Worm (Caenorhabditis elegans): ENCODE results near the gene F39C12.1.

F39C12.1 gene

DNA sequence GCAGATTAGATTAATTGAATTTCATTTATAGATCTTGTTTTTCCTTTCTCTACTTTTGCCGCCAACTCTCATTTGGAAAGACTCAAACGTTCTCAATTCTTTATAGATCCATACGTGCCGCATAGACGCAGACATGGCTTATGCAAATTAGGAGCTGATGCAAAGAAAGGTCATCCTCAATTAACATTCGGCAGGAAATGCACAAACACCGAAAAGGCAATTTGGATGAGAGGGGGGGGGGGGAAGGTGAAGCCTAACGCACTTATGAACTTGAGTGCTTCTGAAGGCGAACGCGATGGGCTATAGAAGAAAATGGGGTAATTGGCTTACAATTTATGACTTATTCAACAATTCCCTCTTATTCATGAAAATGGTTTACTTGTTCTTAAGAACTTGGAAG lies 16.6 kb upstream of the F39C12.1 start:
- peak; percentile 93 for TF ChIP-seq unc-42 (tag; optimal IDR thresholded peaks at IDR 0.05)
- TF ChIP-seq lin-11 (tag; optimal IDR thresholded peaks at IDR 0.05): no peak
- TF ChIP-seq pros-1 (tag; optimal IDR thresholded peaks at IDR 0.05): no peak
- no peak for TF ChIP-seq pqm-1 (tag; optimal IDR thresholded peaks at IDR 0.05)
- no peak for TF ChIP-seq ttx-3 (tag; optimal IDR thresholded peaks at IDR 0.05)
- no peak for TF ChIP-seq syd-9 (tag; optimal IDR thresholded peaks at IDR 0.05)
- TF ChIP-seq zip-5 (tag; optimal IDR thresholded peaks at IDR 0.05): no peak
- TF ChIP-seq ceh-31 (tag; optimal IDR thresholded peaks at IDR 0.05): peak; percentile 18
- no peak for TF ChIP-seq nfya-1 (tag; optimal IDR thresholded peaks at IDR 0.05)
- no peak for TF ChIP-seq ceh-14 (tag; optimal IDR thresholded peaks at IDR 0.05)

DNA sequence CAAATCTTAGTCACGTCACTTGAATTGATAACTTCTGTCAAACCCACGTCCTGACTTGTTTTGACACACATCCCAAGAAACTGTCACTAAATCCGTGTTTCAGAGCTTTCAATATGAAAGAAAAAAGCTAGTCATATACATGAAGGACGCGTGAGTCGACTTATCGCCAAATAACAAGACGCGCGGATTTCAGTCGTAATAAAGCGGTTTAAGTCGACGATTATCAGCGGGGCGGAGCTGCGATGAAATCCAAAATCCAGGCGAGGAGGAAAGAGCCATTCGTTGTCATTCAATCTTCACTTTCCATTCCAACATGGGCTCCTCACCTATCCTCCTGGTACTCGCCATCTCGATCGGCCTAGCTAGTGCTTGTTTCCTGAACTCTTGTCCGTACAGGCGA lies 12.8 kb upstream of the F39C12.1 start, which contains the start of gene ntc-1:
Gene ntc-1, plus strand, starts transcription at position 301 of the 400 bp plus-strand sequence.
- TF ChIP-seq ceh-31 (tag; optimal IDR thresholded peaks at IDR 0.05) (no peak), nfya-1 (tag; optimal IDR thresholded peaks at IDR 0.05) (no peak), nhr-232 (tag; optimal IDR thresholded peaks at IDR 0.05) (no peak), T23F11.4 (GFP tag; optimal IDR thresholded peaks at IDR 0.05) (no peak), ceh-30 (tag; optimal IDR thresholded peaks at IDR 0.05) (no peak), Y22D7AL.16 (tag; optimal IDR thresholded peaks at IDR 0.05) (no peak), ceh-34 (tag; optimal IDR thresholded peaks at IDR 0.05) (no peak), lim-6 (tag; optimal IDR thresholded peaks at IDR 0.05) (no peak), npax-4 (tag; optimal IDR thresholded peaks at IDR 0.05) (no peak), K02D7.2 (tag; optimal IDR thresholded peaks at IDR 0.05) (no peak), pqm-1 (tag; optimal IDR thresholded peaks at IDR 0.05) (no peak), syd-9 (tag; optimal IDR thresholded peaks at IDR 0.05) (no peak), ahr-1 (tag; optimal IDR thresholded peaks at IDR 0.05) (no peak), pros-1 (tag; optimal IDR thresholded peaks at IDR 0.05) (no peak), C38D4.7 (GFP tag; optimal IDR thresholded peaks at IDR 0.05) (no peak), pha-2 (tag; optimal IDR thresholded peaks at IDR 0.05) (no peak), lin-11 (tag; optimal IDR thresholded peaks at IDR 0.05) (no peak)

DNA sequence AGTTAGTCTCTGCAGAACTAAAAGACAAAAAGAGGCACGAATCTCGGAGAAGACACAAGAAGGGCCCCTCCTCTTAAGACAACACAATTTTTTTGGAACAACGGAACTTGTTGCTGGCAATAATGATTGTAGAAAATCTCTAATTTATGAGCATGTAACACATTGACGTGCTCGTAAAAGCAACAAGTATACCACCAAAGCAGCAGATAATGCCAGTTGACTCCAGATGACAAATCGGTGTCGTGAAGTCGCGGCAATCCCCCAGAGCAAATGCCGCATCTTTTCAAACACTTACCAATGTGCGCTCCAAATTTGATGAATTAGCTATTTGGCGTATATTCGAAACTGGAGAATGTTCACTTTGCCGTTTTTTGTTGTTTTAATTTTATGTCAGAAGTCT lies 11.2 kb upstream of the F39C12.1 start:
- TF ChIP-seq pha-4 (tag; optimal IDR thresholded peaks at IDR 0.05): no peak
- no peak for TF ChIP-seq unc-42 (tag; optimal IDR thresholded peaks at IDR 0.05)
- TF ChIP-seq madf-2 (tag; optimal IDR thresholded peaks at IDR 0.05): no peak
- no peak for TF ChIP-seq ama-1 (optimal IDR thresholded peaks at IDR 0.05)
- no peak for TF ChIP-seq pag-3 (tag; optimal IDR thresholded peaks at IDR 0.05; ENCODE audit: borderline replicate concordance)

DNA sequence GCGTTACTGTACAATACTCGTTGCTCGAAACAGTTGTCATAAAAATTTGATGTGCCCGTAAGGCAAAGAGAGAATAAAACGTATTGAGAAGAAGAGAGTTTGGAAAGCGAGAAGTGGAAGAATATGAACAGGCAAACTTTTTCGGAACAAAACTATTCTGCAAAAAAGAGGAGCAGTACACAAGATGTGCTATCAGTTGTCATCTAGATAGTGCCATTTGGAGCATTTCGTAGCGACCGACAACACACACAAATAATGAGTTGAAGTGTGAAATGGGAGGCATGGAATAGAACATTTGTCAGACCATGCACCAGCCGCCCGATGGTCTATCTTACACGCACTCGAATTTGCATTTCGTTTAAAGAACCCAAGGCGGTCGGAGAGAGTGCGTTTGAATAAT lies 9.1 kb upstream of the F39C12.1 start:
- TF ChIP-seq zip-5 (tag; optimal IDR thresholded peaks at IDR 0.05): no peak
- TF ChIP-seq unc-86 (tag; optimal IDR thresholded peaks at IDR 0.05): no peak
- TF ChIP-seq ceh-34 (tag; optimal IDR thresholded peaks at IDR 0.05): no peak
- TF ChIP-seq ceh-48 (tag; optimal IDR thresholded peaks at IDR 0.05): no peak
- TF ChIP-seq fkh-10 (GFP tag; optimal IDR thresholded peaks at IDR 0.05): no peak
- no peak for TF ChIP-seq ceh-2 (tag; optimal IDR thresholded peaks at IDR 0.05)
- no peak for TF ChIP-seq sox-2 (GFP tag; IDR thresholded peaks at IDR 0.05)
- TF ChIP-seq ceh-24 (tag; optimal IDR thresholded peaks at IDR 0.05): no peak
- no peak for TF ChIP-seq ahr-1 (tag; optimal IDR thresholded peaks at IDR 0.05)
- no peak for TF ChIP-seq sox-4 (tag; optimal IDR thresholded peaks at IDR 0.05)
- TF ChIP-seq ceh-19 (GFP tag; optimal IDR thresholded peaks at IDR 0.05): no peak
- no peak for TF ChIP-seq dve-1 (tag; optimal IDR thresholded peaks at IDR 0.05)
- TF ChIP-seq hlh-6 (tag; optimal IDR thresholded peaks at IDR 0.05): no peak
- no peak for TF ChIP-seq gmeb-2 (tag; optimal IDR thresholded peaks at IDR 0.05)
- TF ChIP-seq sdc-2 (tag; optimal IDR thresholded peaks at IDR 0.05): no peak

Data from whole organism, late embryonic.